Worm (Caenorhabditis elegans) whole organism, L1 larva: ENCODE measurements around the gene irld-30.

ENCODE experiments used
- C04F5.9 ChIP-seq: sonication (generic microtip); optimal IDR thresholded peaks from 2 replicates; lab custom pipeline; 2016; ENCODE audit warnings: missing genetic modification characterization, missing compliant biosample characterization
- C34B4.2 ChIP-seq: sonication (generic microtip); optimal IDR thresholded peaks from 2 replicates; lab custom pipeline; 2017; ENCODE audit warnings: mild to moderate bottlenecking, missing genetic modification characterization, missing compliant biosample characterization
- alr-1 ChIP-seq: fragments of 200-800 bp; sonication (Bioruptor generic); optimal IDR thresholded peaks from 2 replicates; lab custom pipeline; 2018; ENCODE audit warnings: borderline replicate concordance, mild to moderate bottlenecking, missing genetic modification characterization, missing compliant biosample characterization
- blmp-1 ChIP-seq: fragments of 150-350 bp; optimal IDR thresholded peaks from 2 replicates; lab custom pipeline; 2014; ENCODE audit warnings: missing biosample characterization, missing genetic modification characterization
- ceh-63 ChIP-seq: fragments of 200-800 bp; sonication (Bioruptor generic); optimal IDR thresholded peaks from 2 replicates; lab custom pipeline; 2018; ENCODE audit warnings: mild to moderate bottlenecking, missing genetic modification characterization, missing compliant biosample characterization
- ceh-8 ChIP-seq: fragments of 200-800 bp; sonication (Bioruptor generic); optimal IDR thresholded peaks from 2 replicates; lab custom pipeline; 2018; ENCODE audit warnings: mild to moderate bottlenecking, missing genetic modification characterization, moderate library complexity, missing compliant biosample characterization
- ceh-82 ChIP-seq, 3 experiments: fragments of 150-350 bp in 1 of 3; sonication (generic microtip) in 2 of 3; optimal IDR thresholded peaks; 2 replicates each; lab custom pipeline; 2014 to 2017; ENCODE audit warnings: missing biosample characterization in 3 of 3, missing genetic modification characterization in 3 of 3
- efl-1 ChIP-seq, 4 experiments: fragments of 150-350 bp; optimal IDR thresholded peaks in 3 of 4; peaks in 1 of 4; 1 replicate in 1 of 4; 2 replicates in 3 of 4; lab custom pipeline; 2014; ENCODE audit warnings: missing biosample characterization in 2 of 4, missing genetic modification characterization in 2 of 4, missing genetic modification reagents in 2 of 4
- efl-3 ChIP-seq: fragments of 200-800 bp; sonication (Bioruptor generic); optimal IDR thresholded peaks from 2 replicates; lab custom pipeline; 2018; ENCODE audit warnings: mild to moderate bottlenecking, missing genetic modification characterization, missing compliant biosample characterization
- elt-3 ChIP-seq, 6 experiments: fragments of 150-350 bp in 1 of 6; sonication (generic microtip); optimal IDR thresholded peaks; 2 replicates each; lab custom pipeline; 2017 to 2018; ENCODE audit warnings: missing biosample characterization in 6 of 6, missing genetic modification characterization in 6 of 6, inconsistent platforms in 1 of 6
- ets-5 ChIP-seq: fragments of 200-800 bp; sonication (Bioruptor generic); IDR thresholded peaks from 2 replicates; pipeline ENCODE4 v1.3.6; 2022; ENCODE audit warnings: missing genetic modification characterization, missing compliant biosample characterization
- fkh-10 ChIP-seq: sonication (generic microtip); optimal IDR thresholded peaks from 2 replicates; lab custom pipeline; 2017; ENCODE audit warnings: missing biosample characterization, missing genetic modification reagents, missing genetic modification characterization
- fkh-4 ChIP-seq: sonication (generic microtip); optimal IDR thresholded peaks from 2 replicates; lab custom pipeline; 2016; ENCODE audit warnings: missing compliant biosample characterization, missing genetic modification characterization, borderline replicate concordance
- fkh-8 ChIP-seq: sonication (generic microtip); optimal IDR thresholded peaks from 2 replicates; lab custom pipeline; 2016; ENCODE audit warnings: mild to moderate bottlenecking, missing genetic modification characterization, missing compliant biosample characterization
- fos-1 ChIP-seq: fragments of 150-350 bp; optimal IDR thresholded peaks from 2 replicates; lab custom pipeline; 2014; ENCODE audit warnings: missing biosample characterization, missing genetic modification characterization
- grh-1 ChIP-seq: fragments of 200-800 bp; sonication (Bioruptor generic); IDR thresholded peaks from 2 replicates; pipeline ENCODE4 v1.3.6; 2022; ENCODE audit warnings: missing genetic modification reagents, missing genetic modification characterization, missing compliant biosample characterization
- hlh-17 ChIP-seq: fragments of 200-800 bp; sonication (Bioruptor generic); optimal IDR thresholded peaks from 2 replicates; lab custom pipeline; 2018; ENCODE audit warnings: missing genetic modification characterization, mild to moderate bottlenecking, missing compliant biosample characterization, moderate library complexity, borderline replicate concordance
- jun-1 ChIP-seq: fragments of 150-350 bp; optimal IDR thresholded peaks from 2 replicates; lab custom pipeline; 2014; ENCODE audit warnings: missing biosample characterization, missing genetic modification reagents, missing genetic modification characterization
- lin-14 ChIP-seq: fragments of 200-800 bp; sonication (Bioruptor generic); optimal IDR thresholded peaks from 2 replicates; lab custom pipeline; 2018; ENCODE audit warnings: mild to moderate bottlenecking, missing genetic modification characterization, moderate library complexity, missing compliant biosample characterization
- lin-15B ChIP-seq: fragments of 150-350 bp; sonication (generic microtip); optimal IDR thresholded peaks from 3 replicates; lab custom pipeline; 2014; ENCODE audit warnings: missing biosample characterization, missing genetic modification characterization
- lin-39 ChIP-seq: fragments of 150-350 bp; optimal IDR thresholded peaks from 2 replicates; lab custom pipeline; 2014; ENCODE audit warnings: missing biosample characterization, missing genetic modification reagents, missing genetic modification characterization
- mab-9 ChIP-seq: fragments of 200-800 bp; sonication (Bioruptor generic); IDR thresholded peaks from 2 replicates; pipeline ENCODE4 v1.3.6; 2022; ENCODE audit warnings: missing genetic modification reagents, missing genetic modification characterization, missing compliant biosample characterization
- nhr-11 ChIP-seq: fragments of 150-350 bp; optimal IDR thresholded peaks from 2 replicates; lab custom pipeline; 2014; ENCODE audit warnings: missing biosample characterization, missing genetic modification characterization
- nhr-237 ChIP-seq: fragments of 150-350 bp; optimal IDR thresholded peaks from 2 replicates; lab custom pipeline; 2014; ENCODE audit warnings: missing biosample characterization, missing genetic modification characterization
- nhr-71 ChIP-seq: sonication (generic microtip); optimal IDR thresholded peaks from 2 replicates; lab custom pipeline; 2016; ENCODE audit warnings: mild to moderate bottlenecking, missing genetic modification characterization, moderate library complexity, missing compliant biosample characterization
- nhr-77 ChIP-seq: fragments of 150-350 bp; optimal IDR thresholded peaks from 2 replicates; lab custom pipeline; 2014; ENCODE audit warnings: missing biosample characterization, missing genetic modification characterization
- nhr-85 ChIP-seq: sonication (generic microtip); peaks from one replicate; lab custom pipeline; 2016; ENCODE audit warnings: missing genetic modification characterization, inconsistent platforms, missing compliant biosample characterization
- rnt-1 ChIP-seq: sonication (generic microtip); optimal IDR thresholded peaks from 2 replicates; lab custom pipeline; 2016; ENCODE audit warnings: mild to moderate bottlenecking, missing genetic modification characterization, moderate library complexity, missing compliant biosample characterization
- sox-4 ChIP-seq: sonication (generic microtip); optimal IDR thresholded peaks from 2 replicates; lab custom pipeline; 2016; ENCODE audit warnings: missing genetic modification characterization, missing compliant biosample characterization
- sptf-1 ChIP-seq: fragments of 150-350 bp; optimal IDR thresholded peaks from 2 replicates; lab custom pipeline; 2014; ENCODE audit warnings: missing biosample characterization, missing genetic modification characterization
- sup-37 ChIP-seq: fragments of 200-800 bp; sonication (Bioruptor generic); optimal IDR thresholded peaks from 2 replicates; lab custom pipeline; 2018; ENCODE audit warnings: mild to moderate bottlenecking, missing genetic modification characterization, missing compliant biosample characterization
- tlp-1 ChIP-seq: fragments of 150-350 bp; optimal IDR thresholded peaks from 2 replicates; lab custom pipeline; 2014; ENCODE audit warnings: missing biosample characterization, missing genetic modification characterization
- unc-98 ChIP-seq: fragments of 200-800 bp; sonication (Bioruptor generic); IDR thresholded peaks from 2 replicates; pipeline ENCODE4 v1.3.6; 2022; ENCODE audit warnings: missing genetic modification characterization, missing compliant biosample characterization
- xbp-1 ChIP-seq: sonication (generic microtip); optimal IDR thresholded peaks from 2 replicates; lab custom pipeline; 2016; ENCODE audit warnings: missing genetic modification characterization, missing compliant biosample characterization
- zip-4 ChIP-seq: fragments of 200-800 bp; sonication (Bioruptor generic); optimal IDR thresholded peaks from 2 replicates; lab custom pipeline; 2018; ENCODE audit warnings: mild to moderate bottlenecking, missing genetic modification characterization, moderate library complexity, missing compliant biosample characterization
- ztf-4 ChIP-seq: fragments of 150-350 bp; optimal IDR thresholded peaks from 2 replicates; lab custom pipeline; 2014; ENCODE audit warnings: missing biosample characterization, missing genetic modification characterization

Gene irld-30

ce11 chrV:2341285-2341684 is at the start of gene irld-30:
Gene irld-30, minus strand, starts transcription at chrV:2341385.
- TF ChIP-seq fkh-8 (tag; lab: Kevin White, UChicago) (no peak), lin-39 (tag; lab: Kevin White, UChicago) (no peak), ztf-4 (tag; lab: Kevin White, UChicago) (no peak), efl-3 (GFP tag; lab: Kevin White, UChicago) (no peak), nhr-85 (tag; lab: Kevin White, UChicago) (no peak), jun-1 (tag; lab: Kevin White, UChicago) (no peak), fkh-4 (tag; lab: Kevin White, UChicago) (no peak), sptf-1 (tag; lab: Kevin White, UChicago) (no peak), blmp-1 (tag; lab: Kevin White, UChicago) (no peak), nhr-71 (tag; lab: Kevin White, UChicago) (no peak), fos-1 (tag; lab: Kevin White, UChicago) (no peak), sup-37 (GFP tag; lab: Kevin White, UChicago) (no peak), elt-3 (tag; optimal IDR thresholded peaks at IDR 0.05; lab: Kevin White, UChicago) (no peak), fkh-10 (GFP tag; lab: Kevin White, UChicago) (no peak)

- TF ChIP-seq xbp-1 (tag; lab: Kevin White, UChicago) (no peak), hlh-17 (no peak), ceh-63 (no peak), lin-14 (GFP tag; lab: Kevin White, UChicago) (no peak), ets-5 (GFP tag; lab: Robert Waterston, UW) (no peak), ceh-8 (no peak), C34B4.2 (tag; lab: Kevin White, UChicago) (no peak), mab-9 (GFP tag; lab: Robert Waterston, UW) (no peak), jun-1 (tag; lab: Kevin White, UChicago) (no peak), zip-4 (no peak), rnt-1 (tag; lab: Kevin White, UChicago) (no peak), ceh-82 (tag; optimal IDR thresholded peaks at IDR 0.05; lab: Kevin White, UChicago) (no peak), unc-98 (no peak), nhr-11 (tag; lab: Kevin White, UChicago) (no peak), nhr-237 (tag; lab: Kevin White, UChicago) (no peak), grh-1 (GFP tag; lab: Robert Waterston, UW) (no peak), tlp-1 (tag; lab: Kevin White, UChicago) (no peak), alr-1 (tag; lab: Kevin White, UChicago) (no peak), efl-3 (GFP tag; lab: Kevin White, UChicago) (no peak)
- TF ChIP-seq, all 84 proteins: peak for 0
Observed at ce11 chrV:2343572-2343971, 2.4 kb upstream of the irld-30 start.

- TF ChIP-seq sox-4 (tag; lab: Kevin White, UChicago) (no peak), nhr-85 (tag; lab: Kevin White, UChicago) (no peak)
Observed at ce11 chrV:2342083-2342482, 898 bp upstream of the irld-30 start.

ce11 chrV:2338538-2338937 is 2.6 kb downstream of the irld-30 start, which contains the start of gene irld-29:
Gene irld-29, minus strand, starts transcription at chrV:2338638.
- no peak for TF ChIP-seq C04F5.9 (tag; lab: Kevin White, UChicago)
- no peak for TF ChIP-seq fkh-8 (tag; lab: Kevin White, UChicago)
- no peak for TF ChIP-seq rnt-1 (tag; lab: Kevin White, UChicago)
- TF ChIP-seq efl-3 (GFP tag; lab: Kevin White, UChicago): no peak
- no peak for TF ChIP-seq ets-5 (GFP tag; lab: Robert Waterston, UW)
- no peak for TF ChIP-seq fkh-10 (GFP tag; lab: Kevin White, UChicago)
- no peak for TF ChIP-seq nhr-77 (tag; lab: Kevin White, UChicago)

ce11 chrV:2336151-2336550 is 5.0 kb downstream of the irld-30 start, which contains the start of gene irld-28:
Gene irld-28, minus strand, starts transcription at chrV:2336251.
- TF ChIP-seq lin-15B (no peak), efl-1 (optimal IDR thresholded peaks at IDR 0.05; lab: Kevin White, UChicago) (no peak), efl-1 (GFP tag; optimal IDR thresholded peaks at IDR 0.05 in 1 of 2; lab: Kevin White, UChicago) (peak in 1 of 2 experiments; percentile 26)
- TF ChIP-seq, all 84 proteins: peak for 1
